Worm (Caenorhabditis elegans): ENCODE data around the gene B0252.3.

Gene B0252.3

ce11 chrII:6943299-6944051, 35.9 kb upstream of the B0252.3 start (continued):
- TF ChIP-seq T23F11.4 (GFP tag; optimal IDR thresholded peaks at IDR 0.05) (no peak), ref-2 (tag; optimal IDR thresholded peaks at IDR 0.05) (peak; percentile 72), hlh-15 (tag; optimal IDR thresholded peaks at IDR 0.05) (no peak), Y22D7AL.16 (tag; optimal IDR thresholded peaks at IDR 0.05) (no peak), dmd-4 (tag; optimal IDR thresholded peaks at IDR 0.05; ENCODE audit: borderline replicate concordance) (no peak), ceh-48 (tag; optimal IDR thresholded peaks at IDR 0.05) (no peak), pqm-1 (tag; optimal IDR thresholded peaks at IDR 0.05) (no peak), syd-9 (tag; optimal IDR thresholded peaks at IDR 0.05) (peak; percentile 52), ceh-30 (tag; optimal IDR thresholded peaks at IDR 0.05) (no peak), che-1 (tag; optimal IDR thresholded peaks at IDR 0.05) (no peak), pha-2 (tag; optimal IDR thresholded peaks at IDR 0.05) (no peak), ceh-24 (tag; optimal IDR thresholded peaks at IDR 0.05) (no peak), nfya-1 (tag; optimal IDR thresholded peaks at IDR 0.05) (peak; percentile 53), hlh-13 (GFP tag; optimal IDR thresholded peaks at IDR 0.05) (no peak), sox-4 (tag; optimal IDR thresholded peaks at IDR 0.05) (peak; percentile 38), fkh-6 (tag; optimal IDR thresholded peaks at IDR 0.05) (peak; percentile 42), ztf-16 (tag; optimal IDR thresholded peaks at IDR 0.05) (no peak), zip-5 (tag; optimal IDR thresholded peaks at IDR 0.05) (no peak), hlh-8 (tag; optimal IDR thresholded peaks at IDR 0.05) (no peak), nhr-232 (tag; optimal IDR thresholded peaks at IDR 0.05) (peak; percentile 20), ets-4 (tag; optimal IDR thresholded peaks at IDR 0.05) (no peak), ceh-6 (GFP tag; optimal IDR thresholded peaks at IDR 0.05) (no peak), rnt-1 (tag; optimal IDR thresholded peaks at IDR 0.05) (no peak), tbx-2 (tag; optimal IDR thresholded peaks at IDR 0.05) (peak; percentile 54), lim-6 (tag; optimal IDR thresholded peaks at IDR 0.05) (no peak), pha-4 (tag; optimal IDR thresholded peaks at IDR 0.05) (no peak), eyg-1 (tag; optimal IDR thresholded peaks at IDR 0.05) (peak; percentile 15), C08G9.2 (tag; optimal IDR thresholded peaks at IDR 0.05) (peak; percentile 58), F13H6.1 (tag; optimal IDR thresholded peaks at IDR 0.05) (peak; percentile 18), ceh-19 (GFP tag; optimal IDR thresholded peaks at IDR 0.05) (peak; percentile 37), ceh-31 (tag; optimal IDR thresholded peaks at IDR 0.05) (peak; percentile 66), unc-55 (GFP tag; optimal IDR thresholded peaks at IDR 0.05) (no peak), elt-2 (tag; optimal IDR thresholded peaks at IDR 0.05) (peak; percentile 46), odd-2 (tag; optimal IDR thresholded peaks at IDR 0.05) (no peak), elt-4 (tag; optimal IDR thresholded peaks at IDR 0.05) (no peak), ceh-9 (tag; optimal IDR thresholded peaks at IDR 0.05) (no peak), pat-9 (tag; optimal IDR thresholded peaks at IDR 0.05) (no peak), unc-3 (GFP tag; conservative IDR thresholded peaks at IDR 0.05) (no peak), unc-3 (tag; optimal IDR thresholded peaks at IDR 0.05) (no peak), fax-1 (tag; optimal IDR thresholded peaks at IDR 0.05) (no peak), K09A11.1 (tag; optimal IDR thresholded peaks at IDR 0.05; ENCODE audit: insufficient read depth) (no peak), ahr-1 (tag; optimal IDR thresholded peaks at IDR 0.05) (no peak)

ce11 chrII:6941520-6941919, 34.0 kb upstream of the B0252.3 start:
- TF ChIP-seq npax-4 (tag; optimal IDR thresholded peaks at IDR 0.05) (no peak), eyg-1 (tag; optimal IDR thresholded peaks at IDR 0.05) (no peak), ceh-31 (tag; optimal IDR thresholded peaks at IDR 0.05) (peak; percentile 59), elt-4 (tag; optimal IDR thresholded peaks at IDR 0.05) (no peak)

Measured in whole organism, late embryonic.